Worm (Caenorhabditis elegans) whole organism, L4 larva: ENCODE data around the gene C37H5.13.

Source experiments
- F49E8.2 ChIP-seq: sonication (generic microtip); optimal IDR thresholded peaks from 2 replicates; lab custom pipeline; 2016; ENCODE audit warnings: missing compliant biosample characterization, mild to moderate bottlenecking, missing genetic modification characterization, borderline replicate concordance
- R02D3.7 ChIP-seq: fragments of 150-350 bp; sonication (generic microtip); optimal IDR thresholded peaks from 3 replicates; lab custom pipeline; 2014; ENCODE audit warnings: missing biosample characterization, missing genetic modification characterization
- T26A8.4 ChIP-seq: fragments of 200-800 bp; sonication (Bioruptor generic); IDR thresholded peaks from 2 replicates; pipeline ENCODE4 v1.3.6; 2022; ENCODE audit warnings: missing genetic modification characterization, missing compliant biosample characterization
- Y48G9A.11 ChIP-seq: fragments of 200-800 bp; sonication (Bioruptor generic); IDR thresholded peaks from 2 replicates; pipeline ENCODE4 v1.3.6; 2022; ENCODE audit warnings: missing genetic modification reagents, missing genetic modification characterization, missing compliant biosample characterization
- Y5F2A.4 ChIP-seq: fragments of 200-800 bp; sonication (Bioruptor generic); optimal IDR thresholded peaks from 2 replicates; lab custom pipeline; 2018; ENCODE audit warnings: mild to moderate bottlenecking, missing genetic modification characterization, missing compliant biosample characterization
- Y75B8A.6 ChIP-seq: fragments of 200-800 bp; sonication (Bioruptor generic); IDR thresholded peaks from 2 replicates; pipeline ENCODE4 v1.3.6; 2022; ENCODE audit warnings: missing genetic modification reagents, missing genetic modification characterization, missing compliant biosample characterization
- ZK337.2 ChIP-seq: fragments of 200-800 bp; sonication (Bioruptor generic); IDR thresholded peaks from 2 replicates; pipeline ENCODE4 v1.3.6; 2022; ENCODE audit warnings: missing genetic modification reagents, missing genetic modification characterization, missing compliant biosample characterization
- attf-4 ChIP-seq: sonication (generic microtip); optimal IDR thresholded peaks from 3 replicates; lab custom pipeline; 2017; ENCODE audit warnings: missing biosample characterization, missing genetic modification characterization
- ceh-62 ChIP-seq: sonication (generic microtip); optimal IDR thresholded peaks from 2 replicates; lab custom pipeline; 2017; ENCODE audit warnings: missing biosample characterization, missing genetic modification characterization
- ces-1 ChIP-seq: fragments of 150-350 bp; sonication (generic microtip); optimal IDR thresholded peaks from 4 replicates; lab custom pipeline; 2014; ENCODE audit warnings: missing biosample characterization, missing genetic modification reagents, missing genetic modification characterization
- ctbp-1 ChIP-seq: fragments of 200-800 bp; sonication (Bioruptor generic); IDR thresholded peaks from 2 replicates; pipeline ENCODE4 v1.3.6; 2022; ENCODE audit warnings: missing genetic modification reagents, missing genetic modification characterization, missing compliant biosample characterization
- daf-12 ChIP-seq: fragments of 150-350 bp; optimal IDR thresholded peaks from 2 replicates; lab custom pipeline; 2014; ENCODE audit warnings: missing biosample characterization, missing genetic modification reagents, missing genetic modification characterization
- dmd-6 ChIP-seq: fragments of 200-800 bp; sonication (Bioruptor generic); IDR thresholded peaks from 2 replicates; pipeline ENCODE4 v1.3.6; 2022; ENCODE audit warnings: missing genetic modification reagents, missing genetic modification characterization, missing compliant biosample characterization
- gei-8 ChIP-seq: fragments of 200-800 bp; sonication (Bioruptor generic); optimal IDR thresholded peaks from 2 replicates; lab custom pipeline; 2018; ENCODE audit warnings: mild to moderate bottlenecking, missing genetic modification characterization, missing compliant biosample characterization
- hif-1 ChIP-seq, 2 experiments: sonication (generic microtip); optimal IDR thresholded peaks; 2 replicates each; lab custom pipeline; 2016 to 2017; ENCODE audit warnings: missing compliant biosample characterization in 2 of 2, missing genetic modification characterization in 2 of 2, missing genetic modification reagents in 2 of 2, missing genotype in 2 of 2, mild to moderate bottlenecking in 1 of 2
- hmg-1.1 ChIP-seq: fragments of 200-800 bp; sonication (Bioruptor generic); IDR thresholded peaks from 2 replicates; pipeline ENCODE4 v1.3.6; 2022; ENCODE audit warnings: missing genetic modification reagents, missing genetic modification characterization, missing compliant biosample characterization
- lim-7 ChIP-seq: fragments of 200-800 bp; sonication (Bioruptor generic); IDR thresholded peaks from 2 replicates; pipeline ENCODE4 v1.3.6; 2022; ENCODE audit warnings: missing genetic modification characterization, missing compliant biosample characterization
- lin-1 ChIP-seq: fragments of 200-800 bp; sonication (Bioruptor generic); IDR thresholded peaks from 2 replicates; pipeline ENCODE4 v1.3.6; 2022; ENCODE audit warnings: missing genetic modification reagents, missing genetic modification characterization, missing compliant biosample characterization
- lin-13 ChIP-seq: fragments of 150-350 bp; optimal IDR thresholded peaks from 2 replicates; lab custom pipeline; 2014; ENCODE audit warnings: missing biosample characterization, missing genetic modification reagents, missing genetic modification characterization
- lin-29 ChIP-seq: fragments of 200-800 bp; sonication (Bioruptor generic); IDR thresholded peaks from 2 replicates; pipeline ENCODE4 v1.3.6; 2022; ENCODE audit warnings: missing genetic modification reagents, missing genetic modification characterization, missing compliant biosample characterization
- madf-9 ChIP-seq: fragments of 200-800 bp; sonication (Bioruptor generic); conservative IDR thresholded peaks from 2 replicates; pipeline ENCODE4 v1.3.6; 2022; ENCODE audit warnings: missing genetic modification reagents, missing genetic modification characterization, missing compliant biosample characterization
- mdt-29 ChIP-seq: fragments of 200-800 bp; sonication (Bioruptor generic); IDR thresholded peaks from 2 replicates; pipeline ENCODE4 v1.3.6; 2022; ENCODE audit warnings: missing genetic modification reagents, missing genetic modification characterization, missing compliant biosample characterization
- mes-2 ChIP-seq: sonication (generic microtip); optimal IDR thresholded peaks from 2 replicates; lab custom pipeline; 2016; ENCODE audit warnings: missing genotype, mild to moderate bottlenecking, missing genetic modification characterization, missing compliant biosample characterization; ENCODE audit not compliant: poor library complexity, severe bottlenecking
- mxl-3 ChIP-seq: fragments of 200-800 bp; sonication (Bioruptor generic); optimal IDR thresholded peaks from 2 replicates; lab custom pipeline; 2018; ENCODE audit warnings: mild to moderate bottlenecking, missing genetic modification characterization, missing compliant biosample characterization
- nhr-10 ChIP-seq: fragments of 150-350 bp; optimal IDR thresholded peaks from 2 replicates; lab custom pipeline; 2014; ENCODE audit warnings: missing biosample characterization, missing genetic modification characterization
- nhr-237 ChIP-seq: sonication (generic microtip); optimal IDR thresholded peaks from 2 replicates; lab custom pipeline; 2017; ENCODE audit warnings: missing biosample characterization, missing genetic modification characterization
- nhr-25 ChIP-seq: sonication (generic microtip); optimal IDR thresholded peaks from 2 replicates; lab custom pipeline; 2017; ENCODE audit warnings: missing genetic modification characterization, mild to moderate bottlenecking, missing compliant biosample characterization, antibody characterized with exemption, moderate library complexity, borderline replicate concordance; ENCODE audit not compliant: insufficient read depth
- nhr-28 ChIP-seq: fragments of 150-350 bp; optimal IDR thresholded peaks from 2 replicates; lab custom pipeline; 2014; ENCODE audit warnings: missing biosample characterization, missing genetic modification characterization
- nhr-41 ChIP-seq: fragments of 200-800 bp; sonication (Bioruptor generic); IDR thresholded peaks from 2 replicates; pipeline ENCODE4 v1.3.6; 2022; ENCODE audit warnings: missing genetic modification reagents, missing genetic modification characterization, missing compliant biosample characterization
- nhr-42 ChIP-seq: fragments of 200-800 bp; sonication (Bioruptor generic); IDR thresholded peaks from 2 replicates; pipeline ENCODE4 v1.3.6; 2022; ENCODE audit warnings: missing genetic modification characterization, missing compliant biosample characterization
- nhr-6 ChIP-seq: fragments of 150-350 bp; optimal IDR thresholded peaks from 2 replicates; lab custom pipeline; 2014; ENCODE audit warnings: missing biosample characterization, missing genetic modification characterization
- pha-4 ChIP-seq, 2 experiments: fragments of 150-350 bp in 1 of 2; fragments of 200-800 bp in 1 of 2; sonication (Bioruptor generic) in 1 of 2; IDR thresholded peaks in 1 of 2; optimal IDR thresholded peaks in 1 of 2; 2 replicates each; pipeline versions ENCODE4 v1.3.6 to Lab custom; 2014 to 2022; ENCODE audit warnings: missing genetic modification characterization in 2 of 2, missing genetic modification reagents in 2 of 2, missing biosample characterization in 1 of 2, missing compliant biosample characterization in 1 of 2
- php-3 ChIP-seq: fragments of 200-800 bp; sonication (Bioruptor generic); IDR thresholded peaks from 2 replicates; pipeline ENCODE4 v1.3.6; 2022; ENCODE audit warnings: missing genetic modification reagents, missing genetic modification characterization, missing compliant biosample characterization
- saeg-2 ChIP-seq: fragments of 200-800 bp; sonication (Bioruptor generic); IDR thresholded peaks from 2 replicates; pipeline ENCODE4 v1.3.6; 2022; ENCODE audit warnings: missing genetic modification reagents, missing genetic modification characterization, missing compliant biosample characterization
- sdz-12 ChIP-seq: fragments of 200-800 bp; sonication (Bioruptor generic); optimal IDR thresholded peaks from 2 replicates; lab custom pipeline; 2018; ENCODE audit warnings: mild to moderate bottlenecking, missing genetic modification characterization, missing compliant biosample characterization
- snpc-1.2 ChIP-seq: fragments of 200-800 bp; sonication (Bioruptor generic); IDR thresholded peaks from 2 replicates; pipeline ENCODE4 v1.3.6; 2022; ENCODE audit warnings: missing genetic modification reagents, missing genetic modification characterization, missing compliant biosample characterization
- spr-3 ChIP-seq: fragments of 200-800 bp; sonication (Bioruptor generic); optimal IDR thresholded peaks from 2 replicates; lab custom pipeline; 2018; ENCODE audit warnings: mild to moderate bottlenecking, missing genetic modification characterization, missing compliant biosample characterization
- tra-1 ChIP-seq: fragments of 200-800 bp; sonication (Bioruptor generic); IDR thresholded peaks from 2 replicates; pipeline ENCODE4 v1.3.6; 2022; ENCODE audit warnings: missing genetic modification reagents, missing genetic modification characterization, missing compliant biosample characterization
- unc-39 ChIP-seq: sonication (generic microtip); optimal IDR thresholded peaks from 2 replicates; lab custom pipeline; 2017; ENCODE audit warnings: missing biosample characterization, missing genetic modification characterization
- unc-62 ChIP-seq, 3 experiments: fragments of 150-350 bp in 1 of 3; sonication (generic microtip); optimal IDR thresholded peaks in 2 of 3; peaks in 1 of 3; 1 replicate in 1 of 3; 2 replicates in 2 of 3; lab custom pipeline; 2014 to 2017; ENCODE audit warnings: missing biosample characterization in 3 of 3, missing genetic modification characterization in 3 of 3, missing genetic modification reagents in 3 of 3, missing genotype in 1 of 3
- vab-7 ChIP-seq: fragments of 200-800 bp; sonication (Bioruptor generic); IDR thresholded peaks from 2 replicates; pipeline ENCODE4 v1.3.6; 2022; ENCODE audit warnings: missing genetic modification reagents, missing genetic modification characterization, missing compliant biosample characterization
- zfp-2 ChIP-seq: sonication (generic microtip); optimal IDR thresholded peaks from 2 replicates; lab custom pipeline; 2016; ENCODE audit warnings: mild to moderate bottlenecking, missing genetic modification characterization, missing compliant biosample characterization
- zip-11 ChIP-seq: fragments of 200-800 bp; sonication (Bioruptor generic); IDR thresholded peaks from 2 replicates; pipeline ENCODE4 v1.3.6; 2022; ENCODE audit warnings: missing genetic modification characterization, missing compliant biosample characterization
- zip-2 ChIP-seq: fragments of 150-350 bp; optimal IDR thresholded peaks from 2 replicates; lab custom pipeline; 2014; ENCODE audit warnings: missing biosample characterization, missing genetic modification characterization

Gene C37H5.13

ce11 chrV:4826710-4827380 lies 35.9 kb downstream of the C37H5.13 start, which contains the start of the genes hsp-6 and C37H5.5 (continued):
- TF ChIP-seq unc-39 (no peak), T26A8.4 (peak; percentile 68), sdz-12 (GFP tag; lab: Kevin White, UChicago) (no peak), pha-4 (GFP tag; IDR thresholded peaks at IDR 0.05; lab: Robert Waterston, UW) (peak; percentile 70), pha-4 (tag; optimal IDR thresholded peaks at IDR 0.05; lab: Kevin White, UChicago) (no peak), Y5F2A.4 (GFP tag; lab: Kevin White, UChicago) (no peak), F49E8.2 (tag; lab: Kevin White, UChicago) (peak; percentile 36), nhr-25 (tag; lab: Kevin White, UChicago) (no peak), nhr-6 (peak; percentile 88), nhr-41 (GFP tag; lab: Robert Waterston, UW) (no peak), ZK337.2 (GFP tag; lab: Robert Waterston, UW) (0 out of 2 replicates have a peak, but pooled peaks have one; percentile 18), R02D3.7 (no peak), ctbp-1 (no peak), tra-1 (GFP tag; lab: Robert Waterston, UW) (no peak), nhr-28 (peak; percentile 78), mxl-3 (peak; percentile 24), vab-7 (GFP tag; lab: Robert Waterston, UW) (0 out of 2 replicates have a peak, but pooled peaks have one; percentile 36), nhr-237 (tag; lab: Kevin White, UChicago) (no peak), mdt-29 (peak; percentile 91), ceh-62 (tag; lab: Kevin White, UChicago) (no peak)

DNA sequence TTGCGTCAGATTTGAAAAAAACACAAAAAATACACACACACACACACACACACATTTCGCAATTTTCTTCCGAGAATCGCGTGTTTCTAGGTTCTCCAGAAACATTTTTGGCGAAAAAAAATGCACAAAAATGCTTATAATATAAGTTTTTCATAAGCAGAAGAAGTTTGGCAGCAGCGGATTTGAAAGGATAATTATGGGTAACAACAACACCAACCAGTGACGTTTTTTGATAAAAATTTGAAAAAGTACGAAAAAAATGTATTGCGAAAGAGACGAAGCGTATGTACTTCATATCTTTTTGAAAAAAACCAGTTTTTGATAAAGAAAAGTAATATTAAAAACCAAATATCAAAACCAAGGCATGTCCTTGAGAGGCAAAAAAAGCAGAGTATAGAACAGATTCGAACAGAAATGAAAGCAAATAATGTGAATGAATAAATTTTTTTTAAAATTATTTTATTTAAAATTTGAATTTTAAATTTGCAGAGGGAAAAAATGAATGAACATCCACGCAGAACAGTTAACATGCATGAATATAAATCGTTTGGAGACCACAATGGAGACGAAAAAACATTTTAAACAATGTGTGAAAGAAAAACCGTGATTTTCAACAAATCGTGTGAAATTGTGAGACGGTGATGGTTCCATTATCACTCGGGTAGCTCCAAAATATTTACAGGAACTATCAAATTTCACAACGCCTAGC lies 38.9 kb downstream of the C37H5.13 start:
- peak; percentile 47; the same call in 1 of the 2 replicates for TF ChIP-seq nhr-42
- 0 out of 2 replicates have a peak, but pooled peaks have one; percentile 6 for TF ChIP-seq zip-11
- TF ChIP-seq nhr-28: peak; percentile 4
- TF ChIP-seq dmd-6: peak; percentile 8; the same call in 1 of the 2 replicates
- TF ChIP-seq spr-3: peak; percentile 24
- TF ChIP-seq saeg-2 (GFP tag; lab: Robert Waterston, UW): 0 out of 2 replicates have a peak, but pooled peaks have one; percentile 27
- TF ChIP-seq ZK337.2 (GFP tag; lab: Robert Waterston, UW): 0 out of 2 replicates have a peak, but pooled peaks have one; percentile 58
- peak; percentile 51; the same call in 1 of the 2 replicates for TF ChIP-seq pha-4 (GFP tag; IDR thresholded peaks at IDR 0.05; lab: Robert Waterston, UW)
- peak; percentile 8 for TF ChIP-seq pha-4 (tag; optimal IDR thresholded peaks at IDR 0.05; lab: Kevin White, UChicago)
- 0 out of 2 replicates have a peak, but pooled peaks have one; percentile 50 for TF ChIP-seq Y75B8A.6 (GFP tag; lab: Robert Waterston, UW)
- peak; percentile 9 for TF ChIP-seq mes-2 (tag; lab: Kevin White, UChicago)
- TF ChIP-seq lin-1 (GFP tag; lab: Robert Waterston, UW): peak; percentile 30; the same call in 1 of the 2 replicates
- TF ChIP-seq zfp-2: no peak
- TF ChIP-seq unc-39: no peak
- no peak for TF ChIP-seq hmg-1.1 (GFP tag; lab: Robert Waterston, UW)
- TF ChIP-seq hif-1 (tag; optimal IDR thresholded peaks at IDR 0.05; lab: Kevin White, UChicago): peak in 1 of 2 experiments; percentile 67
- TF ChIP-seq ces-1 (GFP tag; lab: Kevin White, UChicago): no peak
- TF ChIP-seq attf-4 (tag; lab: Kevin White, UChicago): no peak
- TF ChIP-seq unc-62 (GFP tag; optimal IDR thresholded peaks at IDR 0.05 in 1 of 2; lab: Kevin White, UChicago): no peak
- TF ChIP-seq unc-62 (tag; optimal IDR thresholded peaks at IDR 0.05; lab: Kevin White, UChicago): no peak
- no peak for TF ChIP-seq madf-9 (GFP tag; lab: Robert Waterston, UW)
- peak; percentile 69; the same call in 1 of the 2 replicates for TF ChIP-seq lim-7 (GFP tag; lab: Robert Waterston, UW)
- TF ChIP-seq Y48G9A.11 (GFP tag; lab: Robert Waterston, UW): 0 out of 2 replicates have a peak, but pooled peaks have one; percentile 24
- no peak for TF ChIP-seq php-3 (GFP tag; lab: Robert Waterston, UW)
- peak; percentile 23 for TF ChIP-seq F49E8.2 (tag; lab: Kevin White, UChicago)
- TF ChIP-seq nhr-10 (tag; lab: Kevin White, UChicago): no peak
- peak; percentile 54 for TF ChIP-seq gei-8
- no peak for TF ChIP-seq daf-12
- no peak for TF ChIP-seq lin-29
- TF ChIP-seq lin-13 (GFP tag; lab: Kevin White, UChicago): peak; percentile 34
- TF ChIP-seq snpc-1.2 (GFP tag; lab: Robert Waterston, UW): peak; percentile 20; the same call in 1 of the 2 replicates
- no peak for TF ChIP-seq zip-2 (tag; lab: Kevin White, UChicago)
- TF ChIP-seq mxl-3: peak; percentile 18
